Fruit fly (Drosophila melanogaster): ENCODE measurements around the gene RpS3A.

The RpS3A gene

dm6 chr4:46942-47527 lies 20.0 kb downstream of the RpS3A start:
- TF ChIP-seq h (GFP tag; optimal IDR thresholded peaks at IDR 0.05), result no peak
- TF ChIP-seq Dfd (GFP tag; optimal IDR thresholded peaks at IDR 0.05), result peak; percentile 87

dm6 chr4:46484-46883 lies 20.5 kb downstream of the RpS3A start:
- no peak for TF ChIP-seq N (GFP tag; optimal IDR thresholded peaks at IDR 0.05)
- TF ChIP-seq Hr78 (GFP tag; optimal IDR thresholded peaks at IDR 0.05), result no peak
- no peak for TF ChIP-seq foxo (GFP tag; optimal IDR thresholded peaks at IDR 0.05)
- no peak for TF ChIP-seq tai (GFP tag; optimal IDR thresholded peaks at IDR 0.05)
- TF ChIP-seq Vsx2 (GFP tag; optimal IDR thresholded peaks at IDR 0.05; ENCODE audit: partially characterized antibody), result no peak
- TF ChIP-seq lola (GFP tag; optimal IDR thresholded peaks at IDR 0.05), result no peak
- TF ChIP-seq jim (GFP tag; optimal IDR thresholded peaks at IDR 0.05), result no peak
- no peak for TF ChIP-seq CG32264 (GFP tag; optimal IDR thresholded peaks at IDR 0.05)
- no peak for TF ChIP-seq Hr83 (GFP tag; optimal IDR thresholded peaks at IDR 0.05; ENCODE audit: poor library complexity, severe bottlenecking)
- no peak for TF ChIP-seq fru (GFP tag; optimal IDR thresholded peaks at IDR 0.05)
- TF ChIP-seq h (GFP tag; optimal IDR thresholded peaks at IDR 0.05), result no peak
- no peak for TF ChIP-seq dsf (GFP tag; optimal IDR thresholded peaks at IDR 0.05; ENCODE audit: borderline replicate concordance)
- TF ChIP-seq woc (GFP tag; optimal IDR thresholded peaks at IDR 0.05), result no peak
- no peak for TF ChIP-seq Rel (GFP tag; optimal IDR thresholded peaks at IDR 0.05)
- no peak for TF ChIP-seq Rel (tag; optimal IDR thresholded peaks at IDR 0.05)
- TF ChIP-seq usp (GFP tag; optimal IDR thresholded peaks at IDR 0.05), result no peak
- TF ChIP-seq Abd-B (GFP tag; optimal IDR thresholded peaks at IDR 0.05), result no peak
- TF ChIP-seq Myc (optimal IDR thresholded peaks at IDR 0.05), result no peak
- no peak for TF ChIP-seq HLH106 (tag; optimal IDR thresholded peaks at IDR 0.05)

DNA sequence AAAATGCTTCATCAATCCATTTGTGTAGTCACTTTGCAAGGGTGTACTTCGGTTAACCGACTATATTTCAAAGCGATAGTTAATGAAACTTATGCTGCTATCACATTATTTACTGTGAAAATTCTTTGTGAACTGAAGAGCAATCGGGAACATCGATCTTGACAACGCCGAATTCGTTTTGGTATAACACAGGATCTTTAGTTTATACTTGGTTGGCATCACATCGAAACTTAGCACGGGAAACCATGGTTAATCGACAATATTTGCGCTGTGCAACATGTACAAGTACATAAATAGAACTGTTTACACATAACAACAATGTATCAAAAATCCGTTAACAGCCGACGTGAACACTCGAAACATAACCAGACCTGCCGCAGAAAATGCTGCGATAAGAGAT lies 22.2 kb downstream of the RpS3A start:
- TF ChIP-seq tai (GFP tag; optimal IDR thresholded peaks at IDR 0.05) (no peak), Dif (GFP tag; optimal IDR thresholded peaks at IDR 0.05; ENCODE audit: partially characterized antibody) (no peak), Dfd (GFP tag; optimal IDR thresholded peaks at IDR 0.05) (no peak), CG32264 (GFP tag; optimal IDR thresholded peaks at IDR 0.05) (no peak), br (GFP tag; optimal IDR thresholded peaks at IDR 0.05) (no peak), Rel (GFP tag; optimal IDR thresholded peaks at IDR 0.05) (no peak), Rel (tag; optimal IDR thresholded peaks at IDR 0.05) (no peak), Hr83 (GFP tag; optimal IDR thresholded peaks at IDR 0.05; ENCODE audit: poor library complexity, severe bottlenecking) (no peak), pan (optimal IDR thresholded peaks at IDR 0.05) (no peak), CG9705 (GFP tag; optimal IDR thresholded peaks at IDR 0.05) (no peak), woc (GFP tag; optimal IDR thresholded peaks at IDR 0.05) (no peak), GATAd (GFP tag; optimal IDR thresholded peaks at IDR 0.05) (no peak), Hnf4 (GFP tag; optimal IDR thresholded peaks at IDR 0.05) (no peak), Mio (GFP tag; optimal IDR thresholded peaks at IDR 0.05) (no peak), psq (GFP tag; optimal IDR thresholded peaks at IDR 0.05) (no peak)

dm6 chr4:43936-44260 lies 23.1 kb downstream of the RpS3A start:
- TF ChIP-seq psq (GFP tag; optimal IDR thresholded peaks at IDR 0.05) (no peak), Dif (GFP tag; optimal IDR thresholded peaks at IDR 0.05; ENCODE audit: partially characterized antibody) (no peak), HLH106 (tag; optimal IDR thresholded peaks at IDR 0.05) (no peak), woc (GFP tag; optimal IDR thresholded peaks at IDR 0.05) (no peak), sage (GFP tag; optimal IDR thresholded peaks at IDR 0.05) (no peak), OdsH (GFP tag; optimal IDR thresholded peaks at IDR 0.05) (no peak), Mio (GFP tag; optimal IDR thresholded peaks at IDR 0.05) (no peak), jim (GFP tag; optimal IDR thresholded peaks at IDR 0.05) (no peak), dsf (GFP tag; optimal IDR thresholded peaks at IDR 0.05; ENCODE audit: borderline replicate concordance) (no peak), GATAd (GFP tag; optimal IDR thresholded peaks at IDR 0.05) (no peak), dl (GFP tag; optimal IDR thresholded peaks at IDR 0.05; ENCODE audit: insufficient read depth in 1 of 2, partially characterized antibody in 2 of 2) (no peak)

DNA sequence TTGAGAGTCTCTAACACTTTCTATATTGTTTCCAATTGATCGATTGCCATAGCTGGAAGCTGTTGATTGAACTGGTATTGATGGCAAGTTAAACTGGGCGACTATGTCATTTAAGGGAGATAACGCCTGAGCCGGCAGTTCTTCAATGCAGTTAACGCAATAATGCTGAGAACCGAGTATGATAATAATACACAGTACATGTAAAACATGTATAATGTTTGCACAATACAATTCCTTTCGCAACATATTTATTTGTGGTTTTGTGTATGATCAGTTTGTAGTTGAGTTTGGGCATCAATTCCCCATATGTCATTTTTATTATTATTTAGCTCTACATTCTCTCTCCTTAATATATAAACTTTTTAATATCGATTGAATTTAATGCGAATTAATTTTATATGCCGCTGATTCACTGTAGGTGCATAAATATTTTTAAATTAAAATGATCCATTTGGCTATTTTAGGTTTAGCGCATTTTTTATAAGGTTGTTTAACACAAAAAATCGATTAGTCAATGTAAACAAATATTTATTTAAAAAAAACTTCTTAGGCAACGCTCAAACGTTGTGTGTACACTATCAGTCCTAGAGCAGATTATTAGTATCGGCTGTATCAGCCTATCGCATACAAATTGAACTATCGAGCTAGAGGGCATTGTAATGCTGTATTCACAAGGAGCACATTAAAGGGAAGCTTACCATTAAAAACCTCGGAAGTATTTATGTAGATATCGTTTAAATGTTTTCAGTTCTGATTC lies 23.6 kb downstream of the RpS3A start, which contains the start of gene PlexB:
PlexB (minus strand) TSS at position 600 of the 757 bp plus-strand sequence.
- no peak for TF ChIP-seq dsf (GFP tag; optimal IDR thresholded peaks at IDR 0.05; ENCODE audit: borderline replicate concordance)
- no peak for TF ChIP-seq OdsH (GFP tag; optimal IDR thresholded peaks at IDR 0.05)
- TF ChIP-seq ey (GFP tag; optimal IDR thresholded peaks at IDR 0.05), result no peak
- peak; percentile 44 for TF ChIP-seq Vsx2 (GFP tag; optimal IDR thresholded peaks at IDR 0.05; ENCODE audit: partially characterized antibody)
- no peak for TF ChIP-seq fru (GFP tag; optimal IDR thresholded peaks at IDR 0.05)
- no peak for TF ChIP-seq Myc (optimal IDR thresholded peaks at IDR 0.05)
- no peak for TF ChIP-seq dl (GFP tag; optimal IDR thresholded peaks at IDR 0.05; ENCODE audit: insufficient read depth in 1 of 2, partially characterized antibody in 2 of 2)
- no peak for TF ChIP-seq CG32264 (GFP tag; optimal IDR thresholded peaks at IDR 0.05)
- no peak for TF ChIP-seq CrebA (GFP tag; optimal IDR thresholded peaks at IDR 0.05; ENCODE audit: borderline replicate concordance)
- no peak for TF ChIP-seq Rel (GFP tag; optimal IDR thresholded peaks at IDR 0.05)
- TF ChIP-seq Rel (tag; optimal IDR thresholded peaks at IDR 0.05), result no peak
- no peak for TF ChIP-seq h (GFP tag; optimal IDR thresholded peaks at IDR 0.05)
- no peak for TF ChIP-seq sv (GFP tag; optimal IDR thresholded peaks at IDR 0.05)
- TF ChIP-seq Dfd (GFP tag; optimal IDR thresholded peaks at IDR 0.05), result no peak
- TF ChIP-seq Mio (GFP tag; optimal IDR thresholded peaks at IDR 0.05), result no peak
- no peak for TF ChIP-seq br (GFP tag; optimal IDR thresholded peaks at IDR 0.05)
- peak; percentile 36 for TF ChIP-seq brk (GFP tag; optimal IDR thresholded peaks at IDR 0.05)
- TF ChIP-seq sage (GFP tag; optimal IDR thresholded peaks at IDR 0.05), result no peak
- TF ChIP-seq foxo (GFP tag; optimal IDR thresholded peaks at IDR 0.05), result no peak
- TF ChIP-seq usp (GFP tag; optimal IDR thresholded peaks at IDR 0.05), result no peak
- TF ChIP-seq Dif (GFP tag; optimal IDR thresholded peaks at IDR 0.05; ENCODE audit: partially characterized antibody), result no peak
- no peak for TF ChIP-seq lola (GFP tag; optimal IDR thresholded peaks at IDR 0.05)
- TF ChIP-seq jim (GFP tag; optimal IDR thresholded peaks at IDR 0.05), result no peak
- no peak for TF ChIP-seq Abd-B (GFP tag; optimal IDR thresholded peaks at IDR 0.05)
- TF ChIP-seq HLH106 (tag; optimal IDR thresholded peaks at IDR 0.05), result peak; percentile 12
- no peak for TF ChIP-seq pan (optimal IDR thresholded peaks at IDR 0.05)
- peak; percentile 1 for TF ChIP-seq tai (GFP tag; optimal IDR thresholded peaks at IDR 0.05)
- no peak for TF ChIP-seq Sp1 (GFP tag; optimal IDR thresholded peaks at IDR 0.05)

Data from whole organism, wandering third instar larva.